Fruit fly (Drosophila melanogaster) whole organism, embryonic: ENCODE data around the gene Reg-2.

Experiments used
- Atf6 ChIP-seq: fragments of 200-800 bp; sonication (Bioruptor generic); IDR thresholded peaks from 2 replicates; pipeline ENCODE4 v1.3.6; 2022; ENCODE audit warnings: missing biosample characterization, missing genetic modification characterization
- Blimp-1 ChIP-seq: fragments of 200-800 bp; sonication (Bioruptor generic); optimal IDR thresholded peaks from 3 replicates; lab custom pipeline; 2018; ENCODE audit warnings: missing biosample characterization, missing genetic modification characterization, mild to moderate bottlenecking, moderate library complexity, missing genetic modification reagents
- CG10274 ChIP-seq: fragments of 200-800 bp; sonication (Bioruptor generic); optimal IDR thresholded peaks from 3 replicates; lab custom pipeline; 2017; ENCODE audit warnings: missing biosample characterization, mild to moderate bottlenecking, missing genetic modification characterization
- CG12236 ChIP-seq: fragments of 200-800 bp; sonication (Bioruptor generic); optimal IDR thresholded peaks from 2 replicates; lab custom pipeline; 2016; ENCODE audit warnings: missing biosample characterization, missing genetic modification characterization
- CG13287 ChIP-seq: fragments of 200-800 bp; sonication (Bioruptor generic); IDR thresholded peaks from 2 replicates; pipeline ENCODE4 v1.3.6; 2022; ENCODE audit warnings: missing biosample characterization, missing genetic modification characterization; ENCODE audit not compliant: partially characterized antibody
- CG15269 ChIP-seq: fragments of 200-800 bp; sonication (Bioruptor generic); optimal IDR thresholded peaks from 2 replicates; lab custom pipeline; 2018; ENCODE audit warnings: missing biosample characterization, mild to moderate bottlenecking, missing genetic modification characterization, moderate library complexity
- CG16863 ChIP-seq: fragments of 200-800 bp; sonication (Bioruptor generic); optimal IDR thresholded peaks from 3 replicates; lab custom pipeline; 2016; ENCODE audit warnings: missing biosample characterization, missing genetic modification characterization
- CG17568 ChIP-seq: fragments of 200-800 bp; sonication (Bioruptor generic); optimal IDR thresholded peaks from 2 replicates; lab custom pipeline; 2018; ENCODE audit warnings: missing biosample characterization, mild to moderate bottlenecking, missing genetic modification characterization, moderate library complexity
- CG17802 ChIP-seq: fragments of 200-800 bp; sonication (Bioruptor generic); optimal IDR thresholded peaks from 2 replicates; lab custom pipeline; 2018; ENCODE audit warnings: missing biosample characterization, mild to moderate bottlenecking, missing genetic modification characterization, moderate library complexity
- CG1792 ChIP-seq: fragments of 200-800 bp; sonication (Bioruptor generic); optimal IDR thresholded peaks from 2 replicates; lab custom pipeline; 2016; ENCODE audit warnings: missing biosample characterization, missing genetic modification characterization
- CG2678 ChIP-seq: fragments of 200-800 bp; sonication (Bioruptor generic); optimal IDR thresholded peaks from 3 replicates; lab custom pipeline; 2019; ENCODE audit warnings: missing biosample characterization, mild to moderate bottlenecking, missing genetic modification characterization, moderate library complexity
- CG3281 ChIP-seq: fragments of 200-800 bp; sonication (Bioruptor generic); optimal IDR thresholded peaks from 3 replicates; lab custom pipeline; 2017; ENCODE audit warnings: missing biosample characterization, mild to moderate bottlenecking, missing genetic modification characterization
- CG33213 ChIP-seq: fragments of 200-800 bp; sonication (Bioruptor generic); optimal IDR thresholded peaks from 3 replicates; lab custom pipeline; 2016; ENCODE audit warnings: missing biosample characterization, missing genetic modification characterization
- CG42726 ChIP-seq: fragments of 200-800 bp; sonication (Bioruptor generic); IDR thresholded peaks from 2 replicates; pipeline ENCODE4 v1.3.6; 2022; ENCODE audit warnings: missing biosample characterization, missing genetic modification characterization; ENCODE audit not compliant: partially characterized antibody
- CG6689 ChIP-seq: fragments of 200-800 bp; sonication (Bioruptor generic); IDR thresholded peaks from 2 replicates; pipeline ENCODE4 v1.3.6; 2022; ENCODE audit warnings: missing biosample characterization, missing genetic modification characterization
- CG6854 ChIP-seq: fragments of 200-800 bp; sonication (Bioruptor generic); optimal IDR thresholded peaks from 3 replicates; lab custom pipeline; 2017; ENCODE audit warnings: missing biosample characterization, mild to moderate bottlenecking, missing genetic modification characterization
- CG8924 ChIP-seq: fragments of 200-800 bp; optimal IDR thresholded peaks from 3 replicates; lab custom pipeline; 2019; ENCODE audit warnings: missing biosample characterization, mild to moderate bottlenecking, missing genetic modification characterization, moderate library complexity
- CG8944 ChIP-seq: fragments of 200-800 bp; sonication (Bioruptor generic); optimal IDR thresholded peaks from 3 replicates; lab custom pipeline; 2016; ENCODE audit warnings: missing biosample characterization, missing genetic modification characterization
- CG9609 ChIP-seq: fragments of 200-800 bp; sonication (Bioruptor generic); optimal IDR thresholded peaks from 3 replicates; lab custom pipeline; 2016; ENCODE audit warnings: missing biosample characterization, missing genetic modification characterization
- Doc2 ChIP-seq: fragments of 200-800 bp; sonication (Bioruptor generic); IDR thresholded peaks from 2 replicates; pipeline ENCODE4 v1.3.6; 2022; ENCODE audit warnings: missing biosample characterization, missing genetic modification characterization
- ERR ChIP-seq: fragments of 200-800 bp; sonication (Bioruptor generic); optimal IDR thresholded peaks from 2 replicates; lab custom pipeline; 2016; ENCODE audit warnings: missing biosample characterization, missing genetic modification characterization
- Eip74EF ChIP-seq, 2 experiments: fragments of 200-800 bp in 1 of 2; fragments of >200 bp in 1 of 2; sonication (Bioruptor generic) in 1 of 2; optimal IDR thresholded peaks; 2 replicates each; lab custom pipeline; 2017 to 2019; ENCODE audit warnings: missing biosample characterization in 2 of 2, missing genetic modification characterization in 2 of 2, mild to moderate bottlenecking in 1 of 2, moderate library complexity in 1 of 2
- Gsc ChIP-seq: fragments of 200-800 bp; sonication (Bioruptor generic); IDR thresholded peaks from 2 replicates; pipeline ENCODE4 v1.3.6; 2022; ENCODE audit warnings: missing biosample characterization, missing genetic modification characterization
- Max ChIP-seq: fragments of 200-800 bp; sonication (Bioruptor generic); optimal IDR thresholded peaks from 2 replicates; lab custom pipeline; 2016; ENCODE audit warnings: missing biosample characterization, mild to moderate bottlenecking, missing genetic modification characterization
- Mes4 ChIP-seq: fragments of 200-800 bp; sonication (Bioruptor generic); optimal IDR thresholded peaks from 2 replicates; lab custom pipeline; 2016; ENCODE audit warnings: missing biosample characterization, missing genetic modification characterization
- Nf-YA ChIP-seq: fragments of 200-800 bp; sonication (Bioruptor generic); IDR thresholded peaks from 2 replicates; pipeline ENCODE4 v1.3.6; 2022; ENCODE audit warnings: missing biosample characterization, missing genetic modification characterization
- Oaz ChIP-seq: fragments of 200-800 bp; sonication (Bioruptor generic); IDR thresholded peaks from 2 replicates; pipeline ENCODE4 v1.3.6; 2022; ENCODE audit warnings: missing biosample characterization, missing genetic modification characterization
- Stat92E ChIP-seq, 3 experiments: fragments of >200 bp in 2 of 3; fragments of 200-800 bp in 1 of 3; sonication (Bioruptor generic) in 1 of 3; optimal IDR thresholded peaks; 2 replicates each; lab custom pipeline; 2017 to 2019; ENCODE audit warnings: missing biosample characterization in 3 of 3, missing genetic modification characterization in 3 of 3, mild to moderate bottlenecking in 1 of 3, moderate library complexity in 1 of 3
- ac ChIP-seq: fragments of 200-800 bp; sonication (Bioruptor generic); optimal IDR thresholded peaks from 3 replicates; lab custom pipeline; 2017; ENCODE audit warnings: missing biosample characterization, mild to moderate bottlenecking, missing genetic modification characterization
- ase ChIP-seq: fragments of 200-800 bp; sonication (Bioruptor generic); IDR thresholded peaks from 3 replicates; pipeline ENCODE4 v1.3.6; 2022; ENCODE audit warnings: missing biosample characterization, missing genetic modification characterization
- bowl ChIP-seq: fragments of 200-800 bp; sonication (Bioruptor generic); IDR thresholded peaks from 2 replicates; pipeline ENCODE4 v1.3.6; 2022; ENCODE audit warnings: missing biosample characterization, missing genetic modification characterization
- chinmo ChIP-seq: fragments of 200-800 bp; sonication (Bioruptor generic); IDR thresholded peaks from 4 replicates; pipeline ENCODE4 v1.3.6; 2022; ENCODE audit warnings: missing biosample characterization, missing genetic modification characterization; ENCODE audit not compliant: partially characterized antibody
- dpn ChIP-seq, 2 experiments: fragments of 200-800 bp; sonication (Bioruptor generic); optimal IDR thresholded peaks; 3 replicates each; lab custom pipeline; 2016; ENCODE audit warnings: missing biosample characterization in 2 of 2, missing genetic modification characterization in 2 of 2
- eyg ChIP-seq: fragments of 200-800 bp; sonication (Bioruptor generic); optimal IDR thresholded peaks from 3 replicates; lab custom pipeline; 2016; ENCODE audit warnings: missing biosample characterization, missing genetic modification characterization
- gce ChIP-seq: fragments of 200-800 bp; sonication (Bioruptor generic); IDR thresholded peaks from 3 replicates; pipeline ENCODE4 v1.3.6; 2022; ENCODE audit warnings: missing biosample characterization, missing genetic modification characterization
- ind ChIP-seq: fragments of 200-800 bp; sonication (Bioruptor generic); optimal IDR thresholded peaks from 3 replicates; lab custom pipeline; 2016; ENCODE audit warnings: missing biosample characterization, missing genetic modification characterization
- insv ChIP-seq, 2 experiments: fragments of 200-800 bp; sonication (Bioruptor generic); optimal IDR thresholded peaks; 3 replicates each; lab custom pipeline; 2016 to 2018; ENCODE audit warnings: missing biosample characterization in 2 of 2, missing genetic modification characterization in 2 of 2
- kah ChIP-seq: fragments of 200-800 bp; sonication (Bioruptor generic); optimal IDR thresholded peaks from 2 replicates; lab custom pipeline; 2018; ENCODE audit warnings: missing biosample characterization, mild to moderate bottlenecking, missing genetic modification characterization
- kni ChIP-seq: fragments of 200-800 bp; sonication (Bioruptor generic); optimal IDR thresholded peaks from 3 replicates; lab custom pipeline; 2017; ENCODE audit warnings: mild to moderate bottlenecking, missing biosample characterization, missing genetic modification reagents, missing genetic modification characterization
- onecut ChIP-seq: fragments of 200-800 bp; sonication (Bioruptor generic); IDR thresholded peaks from 2 replicates; pipeline ENCODE4 v1.3.6; 2022; ENCODE audit warnings: missing biosample characterization, missing genetic modification characterization
- prd ChIP-seq, 3 experiments: fragments of >200 bp in 2 of 3; fragments of 200-800 bp in 1 of 3; sonication (Bioruptor generic) in 1 of 3; optimal IDR thresholded peaks in 2 of 3; IDR thresholded peaks in 1 of 3; 2 replicates in 2 of 3; 3 replicates in 1 of 3; pipeline versions ENCODE4 v1.3.6 to Lab custom; 2017 to 2022; ENCODE audit warnings: missing biosample characterization in 1 of 3, missing genetic modification characterization in 1 of 3
- pum ChIP-seq: fragments of 200-800 bp; sonication (Bioruptor generic); optimal IDR thresholded peaks from 2 replicates; lab custom pipeline; 2016; ENCODE audit warnings: missing biosample characterization, missing genetic modification characterization
- repo ChIP-seq: fragments of 200-800 bp; sonication (Bioruptor generic); optimal IDR thresholded peaks from 2 replicates; lab custom pipeline; 2016; ENCODE audit warnings: missing biosample characterization, missing genetic modification characterization
- ro ChIP-seq: fragments of 200-800 bp; sonication (Bioruptor generic); IDR thresholded peaks from 2 replicates; pipeline ENCODE4 v1.3.6; 2022; ENCODE audit warnings: missing biosample characterization, missing genetic modification characterization
- salm ChIP-seq: fragments of 200-800 bp; sonication (Bioruptor generic); optimal IDR thresholded peaks from 2 replicates; lab custom pipeline; 2018; ENCODE audit warnings: missing biosample characterization, mild to moderate bottlenecking, missing genetic modification characterization
- seq ChIP-seq: fragments of 200-800 bp; sonication (Bioruptor generic); IDR thresholded peaks from 2 replicates; pipeline ENCODE4 v1.3.6; 2022; ENCODE audit warnings: missing biosample characterization, missing genetic modification characterization
- tgo ChIP-seq: fragments of 200-800 bp; sonication (Bioruptor generic); IDR thresholded peaks from 3 replicates; pipeline ENCODE4 v1.3.6; 2022; ENCODE audit warnings: missing biosample characterization, missing genetic modification characterization
- toy ChIP-seq: fragments of 200-800 bp; sonication (Bioruptor generic); IDR thresholded peaks from 2 replicates; pipeline ENCODE4 v1.3.6; 2022; ENCODE audit warnings: missing biosample characterization, missing genetic modification characterization
- twi ChIP-seq: fragments of 200-800 bp; optimal IDR thresholded peaks from 2 replicates; lab custom pipeline; 2019; ENCODE audit warnings: missing biosample characterization, mild to moderate bottlenecking, missing genetic modification characterization, moderate library complexity
- yki ChIP-seq: fragments of >200 bp; optimal IDR thresholded peaks from 3 replicates; lab custom pipeline; 2018

The Reg-2 gene

DNA sequence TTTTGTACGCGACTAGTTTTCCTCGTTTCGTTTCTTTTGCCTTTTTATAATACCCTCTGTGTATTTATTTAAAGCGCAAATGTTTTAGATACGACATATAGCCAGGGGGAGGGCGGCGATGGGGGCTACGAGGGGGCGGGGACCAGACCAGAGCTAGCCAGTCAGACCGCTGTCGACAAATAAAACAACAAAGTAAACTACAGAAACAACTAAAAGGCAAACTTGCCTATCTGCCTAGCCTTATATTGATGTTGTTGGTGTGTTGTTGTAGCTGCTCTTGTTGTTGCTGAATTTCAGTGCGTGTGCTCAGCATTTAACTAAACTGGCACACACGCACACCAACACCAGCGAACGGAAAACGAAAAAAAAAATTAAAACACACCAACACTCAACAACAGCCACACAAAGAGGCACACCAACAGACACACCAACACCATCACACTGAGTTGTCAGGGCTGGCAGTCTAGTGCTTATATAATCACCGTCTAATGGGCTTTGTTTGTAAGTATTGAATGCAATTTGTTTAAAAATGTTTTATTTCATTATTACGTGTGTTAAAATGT, 23.1 kb upstream of the Reg-2 start (continued):
- peak; percentile 9 for TF ChIP-seq CG6854
- TF ChIP-seq CG10274 (GFP tag; lab: Kevin White, UChicago): no peak
- TF ChIP-seq ac (GFP tag; lab: Kevin White, UChicago): no peak
- no peak for TF ChIP-seq bowl (GFP tag; lab: Robert Waterston, UW)
- TF ChIP-seq Nf-YA: no peak
- TF ChIP-seq CG1792 (GFP tag; lab: Kevin White, UChicago): no peak
- peak; percentile 81 for TF ChIP-seq kni (GFP tag; lab: Kevin White, UChicago)
- no peak for TF ChIP-seq tgo (GFP tag; lab: Robert Waterston, UW)
- TF ChIP-seq Doc2: no peak
- TF ChIP-seq CG2678: peak; percentile 33
- TF ChIP-seq CG3281 (GFP tag; lab: Kevin White, UChicago): peak; percentile 17
- TF ChIP-seq Blimp-1 (GFP tag; lab: Kevin White, UChicago): peak; percentile 21
- TF ChIP-seq insv (GFP tag; optimal IDR thresholded peaks at IDR 0.05; lab: Kevin White, UChicago): peak in 1 of 2 experiments; percentile 40
- TF ChIP-seq CG9609 (GFP tag; lab: Kevin White, UChicago): no peak
- TF ChIP-seq pum (GFP tag; lab: Kevin White, UChicago): no peak
- TF ChIP-seq CG12236 (GFP tag; lab: Kevin White, UChicago): no peak
- no peak for TF ChIP-seq CG16863
- no peak for TF ChIP-seq ind (GFP tag; lab: Kevin White, UChicago)
- no peak for TF ChIP-seq Gsc (GFP tag; lab: Robert Waterston, UW)
- TF ChIP-seq prd (optimal IDR thresholded peaks at IDR 0.05; lab: Kevin White, UChicago): no peak
- TF ChIP-seq prd (GFP tag; IDR thresholded peaks at IDR 0.05; lab: Robert Waterston, UW): no peak
- TF ChIP-seq CG17802 (tag; lab: Kevin White, UChicago): no peak
- no peak for TF ChIP-seq CG42726 (GFP tag; lab: Robert Waterston, UW)
- no peak for TF ChIP-seq Mes4 (GFP tag; lab: Kevin White, UChicago)
- TF ChIP-seq CG8944 (GFP tag; lab: Kevin White, UChicago): no peak
- TF ChIP-seq salm (tag; lab: Kevin White, UChicago): no peak
- no peak for TF ChIP-seq twi (tag; lab: Kevin White, UChicago)
- no peak for TF ChIP-seq ro
- TF ChIP-seq Oaz (GFP tag; lab: Robert Waterston, UW): no peak
- no peak for TF ChIP-seq kah (GFP tag; lab: Kevin White, UChicago)
- TF ChIP-seq Stat92E (GFP tag; optimal IDR thresholded peaks at IDR 0.05; lab: Kevin White, UChicago): no peak
- TF ChIP-seq chinmo (GFP tag; lab: Robert Waterston, UW): peak; percentile 88; the same call in 2 of the 4 replicates
- peak; percentile 26 for TF ChIP-seq CG8924 (tag; lab: Kevin White, UChicago)
- no peak for TF ChIP-seq CG33213 (GFP tag; lab: Kevin White, UChicago)
- no peak for TF ChIP-seq Max (GFP tag; lab: Kevin White, UChicago)
- no peak for TF ChIP-seq yki
- no peak for TF ChIP-seq toy
- peak; percentile 40; the same call in 1 of the 2 replicates for TF ChIP-seq seq (GFP tag; lab: Robert Waterston, UW)
- TF ChIP-seq CG13287 (GFP tag; lab: Robert Waterston, UW): no peak; the same call in 1 of the 2 replicates
- no peak for TF ChIP-seq CG17568 (GFP tag; lab: Kevin White, UChicago)
- no peak for TF ChIP-seq repo
- TF ChIP-seq Atf6 (GFP tag; lab: Robert Waterston, UW): no peak; the same call in 1 of the 2 replicates
- TF ChIP-seq ERR (GFP tag; lab: Kevin White, UChicago): no peak
- peak in 1 of 2 experiments; percentile 8 for TF ChIP-seq Eip74EF (GFP tag; optimal IDR thresholded peaks at IDR 0.05; lab: Kevin White, UChicago)
- TF ChIP-seq CG6689 (GFP tag; lab: Robert Waterston, UW): no peak
- TF ChIP-seq ase (GFP tag; lab: Robert Waterston, UW): no peak
- no peak for TF ChIP-seq onecut (GFP tag; lab: Robert Waterston, UW)
- no peak for TF ChIP-seq gce
- TF ChIP-seq eyg: no peak
- no peak for TF ChIP-seq dpn (GFP tag; optimal IDR thresholded peaks at IDR 0.05; lab: Kevin White, UChicago)
- peak; percentile 42 for TF ChIP-seq CG15269 (tag; lab: Kevin White, UChicago)
